Worm (Caenorhabditis elegans) whole organism, mixed stage, embryonic: ENCODE data around the gene lips-1.
A peak's percentile ranks its signal among the peaks of the same experiment; 100 is the strongest.

ENCODE experiments used
- M03D4.4 ChIP-seq: sonication (generic microtip); optimal IDR thresholded peaks from 2 replicates; lab custom pipeline; 2017; ENCODE audit warnings: mild to moderate bottlenecking, missing genetic modification characterization, missing compliant biosample characterization
- bed-3 ChIP-seq: fragments of 200-800 bp; sonication (Bioruptor generic); optimal IDR thresholded peaks from 3 replicates; lab custom pipeline; 2018; ENCODE audit warnings: mild to moderate bottlenecking, missing genetic modification characterization, moderate library complexity, missing compliant biosample characterization
- blmp-1 ChIP-seq: fragments of 150-350 bp; optimal IDR thresholded peaks from 2 replicates; lab custom pipeline; 2014; ENCODE audit warnings: missing biosample characterization, missing genetic modification characterization
- ceh-39 ChIP-seq: fragments of 150-350 bp; optimal IDR thresholded peaks from 2 replicates; lab custom pipeline; 2014; ENCODE audit warnings: missing biosample characterization, missing genetic modification characterization
- ceh-43 ChIP-seq: fragments of 200-800 bp; sonication (Bioruptor generic); optimal IDR thresholded peaks from 2 replicates; lab custom pipeline; 2018; ENCODE audit warnings: mild to moderate bottlenecking, missing genetic modification characterization, moderate library complexity, missing compliant biosample characterization
- ceh-83 ChIP-seq: fragments of 200-800 bp; sonication (Bioruptor generic); optimal IDR thresholded peaks from 2 replicates; lab custom pipeline; 2018; ENCODE audit warnings: mild to moderate bottlenecking, missing genetic modification characterization, missing compliant biosample characterization
- ces-1 ChIP-seq: fragments of 150-350 bp; optimal IDR thresholded peaks from 2 replicates; lab custom pipeline; 2014; ENCODE audit warnings: missing biosample characterization, missing genetic modification reagents, missing genetic modification characterization
- cnd-1 ChIP-seq: fragments of 200-800 bp; sonication (Bioruptor generic); optimal IDR thresholded peaks from 2 replicates; lab custom pipeline; 2018; ENCODE audit warnings: mild to moderate bottlenecking, missing genetic modification characterization, missing compliant biosample characterization
- drap-1 ChIP-seq: fragments of 200-800 bp; sonication (Bioruptor generic); optimal IDR thresholded peaks from 3 replicates; lab custom pipeline; 2018; ENCODE audit warnings: mild to moderate bottlenecking, missing genetic modification characterization, missing compliant biosample characterization
- elt-1 ChIP-seq: sonication (generic microtip); optimal IDR thresholded peaks from 2 replicates; lab custom pipeline; 2017; ENCODE audit warnings: missing genetic modification characterization, mild to moderate bottlenecking, missing compliant biosample characterization, antibody characterized with exemption, moderate library complexity, borderline replicate concordance; ENCODE audit not compliant: insufficient read depth
- elt-3 ChIP-seq: fragments of 150-350 bp; optimal IDR thresholded peaks from 2 replicates; lab custom pipeline; 2014; ENCODE audit warnings: missing biosample characterization, missing genetic modification characterization
- flh-1 ChIP-seq: fragments of 200-800 bp; sonication (Bioruptor generic); optimal IDR thresholded peaks from 2 replicates; lab custom pipeline; 2018; ENCODE audit warnings: mild to moderate bottlenecking, missing genetic modification characterization, moderate library complexity, missing compliant biosample characterization
- ham-2 ChIP-seq: fragments of 200-800 bp; sonication (Bioruptor generic); optimal IDR thresholded peaks from 2 replicates; lab custom pipeline; 2018; ENCODE audit warnings: mild to moderate bottlenecking, missing genetic modification characterization, missing compliant biosample characterization
- hlh-1 ChIP-seq: fragments of 150-350 bp; optimal IDR thresholded peaks from 2 replicates; lab custom pipeline; 2014; ENCODE audit warnings: missing biosample characterization, missing genetic modification reagents, missing genetic modification characterization
- lin-13 ChIP-seq: fragments of 150-350 bp; optimal IDR thresholded peaks from 2 replicates; lab custom pipeline; 2014; ENCODE audit warnings: missing biosample characterization, missing genetic modification characterization
- lin-32 ChIP-seq: fragments of 200-800 bp; sonication (Bioruptor generic); optimal IDR thresholded peaks from 2 replicates; lab custom pipeline; 2018; ENCODE audit warnings: mild to moderate bottlenecking, missing genetic modification characterization, missing compliant biosample characterization
- lsy-2 ChIP-seq: fragments of 150-350 bp; optimal IDR thresholded peaks from 2 replicates; lab custom pipeline; 2014; ENCODE audit warnings: missing biosample characterization, missing genetic modification characterization
- mab-5 ChIP-seq: fragments of 150-350 bp; optimal IDR thresholded peaks from 2 replicates; lab custom pipeline; 2014; ENCODE audit warnings: missing biosample characterization, missing genetic modification characterization
- mep-1 ChIP-seq: fragments of 150-350 bp; optimal IDR thresholded peaks from 2 replicates; lab custom pipeline; 2017; ENCODE audit warnings: missing biosample characterization, missing genetic modification reagents, missing genetic modification characterization, inconsistent platforms
- mls-2 ChIP-seq: sonication (generic microtip); optimal IDR thresholded peaks from 2 replicates; lab custom pipeline; 2016; ENCODE audit warnings: mild to moderate bottlenecking, missing genetic modification characterization, moderate library complexity, missing compliant biosample characterization
- nhr-12 ChIP-seq: fragments of 150-350 bp; optimal IDR thresholded peaks from 2 replicates; lab custom pipeline; 2014; ENCODE audit warnings: missing biosample characterization, missing genetic modification characterization
- nhr-2 ChIP-seq: fragments of 150-350 bp; optimal IDR thresholded peaks from 2 replicates; lab custom pipeline; 2014; ENCODE audit warnings: missing biosample characterization, missing genetic modification characterization
- nhr-237 ChIP-seq: fragments of 150-350 bp; optimal IDR thresholded peaks from 2 replicates; lab custom pipeline; 2014; ENCODE audit warnings: missing biosample characterization, missing genetic modification characterization
- nhr-28 ChIP-seq: fragments of 150-350 bp; optimal IDR thresholded peaks from 2 replicates; lab custom pipeline; 2014; ENCODE audit warnings: missing biosample characterization, missing genetic modification characterization
- nhr-76 ChIP-seq: sonication (generic microtip); optimal IDR thresholded peaks from 2 replicates; lab custom pipeline; 2017; ENCODE audit warnings: missing biosample characterization, missing genetic modification characterization
- pha-4 ChIP-seq: fragments of 150-350 bp; optimal IDR thresholded peaks from 2 replicates; lab custom pipeline; 2018; ENCODE audit warnings: missing biosample characterization, missing genetic modification reagents, missing genetic modification characterization
- sem-2 ChIP-seq: fragments of 200-800 bp; sonication (Bioruptor generic); optimal IDR thresholded peaks from 2 replicates; lab custom pipeline; 2018; ENCODE audit warnings: mild to moderate bottlenecking, missing genetic modification characterization, missing compliant biosample characterization
- snpc-4 ChIP-seq: fragments of 150-350 bp; optimal IDR thresholded peaks from 2 replicates; lab custom pipeline; 2014; ENCODE audit warnings: missing biosample characterization, missing genetic modification characterization
- sptf-1 ChIP-seq: sonication (generic microtip); optimal IDR thresholded peaks from 2 replicates; lab custom pipeline; 2017; ENCODE audit warnings: mild to moderate bottlenecking, missing genetic modification characterization, moderate library complexity, missing compliant biosample characterization
- tbx-8 ChIP-seq: fragments of 200-800 bp; sonication (Bioruptor generic); optimal IDR thresholded peaks from 2 replicates; lab custom pipeline; 2018; ENCODE audit warnings: mild to moderate bottlenecking, missing genetic modification characterization, moderate library complexity, missing compliant biosample characterization
- unc-120 ChIP-seq: sonication (generic microtip); optimal IDR thresholded peaks from 2 replicates; lab custom pipeline; 2017; ENCODE audit warnings: missing genetic modification characterization, missing compliant biosample characterization; ENCODE audit not compliant: poor library complexity, severe bottlenecking
- unc-39 ChIP-seq: fragments of 150-350 bp; optimal IDR thresholded peaks from 2 replicates; lab custom pipeline; 2014; ENCODE audit warnings: missing biosample characterization, missing genetic modification characterization
- unc-62 ChIP-seq: fragments of 150-350 bp; optimal IDR thresholded peaks from 2 replicates; lab custom pipeline; 2014; ENCODE audit warnings: missing biosample characterization, missing genetic modification reagents, missing genetic modification characterization
- zip-8 ChIP-seq: fragments of 150-350 bp; optimal IDR thresholded peaks from 2 replicates; lab custom pipeline; 2014; ENCODE audit warnings: missing biosample characterization, missing genetic modification characterization
- ztf-11 ChIP-seq: fragments of 150-350 bp; optimal IDR thresholded peaks from 2 replicates; lab custom pipeline; 2014; ENCODE audit warnings: missing biosample characterization, missing genetic modification characterization

lips-1 gene

DNA sequence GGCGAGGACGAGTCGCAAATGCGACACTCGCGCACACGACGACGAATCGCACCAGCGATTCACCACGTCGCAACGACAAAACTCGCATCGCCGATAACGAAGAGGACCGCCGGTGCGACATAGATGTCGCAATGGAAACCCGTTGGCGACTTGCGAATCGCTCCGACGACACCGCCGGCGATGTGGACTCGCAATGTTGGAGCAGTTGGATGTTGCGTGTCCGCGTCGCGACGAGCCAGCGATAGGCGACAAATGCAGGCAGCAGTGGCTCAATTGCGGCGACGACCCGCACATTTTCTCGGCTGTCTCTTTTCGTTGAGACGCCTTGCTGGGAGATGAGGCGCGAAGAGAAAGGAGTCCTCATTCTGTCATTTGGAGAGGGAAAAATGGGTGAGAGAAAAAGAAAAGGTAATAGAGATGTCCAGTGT, 40.4 kb upstream of the lips-1 start:
- TF ChIP-seq ceh-43 (no peak), bed-3 (GFP tag; lab: Kevin White, UChicago) (no peak), ceh-39 (tag; lab: Kevin White, UChicago) (no peak), mls-2 (tag; lab: Kevin White, UChicago) (peak; percentile 86), sem-2 (GFP tag; lab: Kevin White, UChicago) (peak; percentile 8), nhr-237 (tag; lab: Kevin White, UChicago) (no peak), sptf-1 (tag; lab: Kevin White, UChicago) (peak; percentile 47), ces-1 (GFP tag; lab: Kevin White, UChicago) (peak; percentile 31), lsy-2 (tag; lab: Kevin White, UChicago) (no peak), drap-1 (peak; percentile 64), nhr-2 (no peak), blmp-1 (no peak), M03D4.4 (tag; lab: Kevin White, UChicago) (peak; percentile 54), elt-1 (tag; lab: Kevin White, UChicago) (no peak), flh-1 (peak; percentile 18), cnd-1 (peak; percentile 51), lin-32 (GFP tag; lab: Kevin White, UChicago) (peak; percentile 20), elt-3 (tag; lab: Kevin White, UChicago) (no peak), lin-13 (tag; lab: Kevin White, UChicago) (peak; percentile 4), unc-62 (GFP tag; lab: Kevin White, UChicago) (peak; percentile 37), ztf-11 (tag; lab: Kevin White, UChicago) (peak; percentile 13), nhr-28 (no peak), unc-120 (tag; lab: Kevin White, UChicago) (peak; percentile 40), unc-39 (tag; lab: Kevin White, UChicago) (no peak), mep-1 (no peak)

DNA sequence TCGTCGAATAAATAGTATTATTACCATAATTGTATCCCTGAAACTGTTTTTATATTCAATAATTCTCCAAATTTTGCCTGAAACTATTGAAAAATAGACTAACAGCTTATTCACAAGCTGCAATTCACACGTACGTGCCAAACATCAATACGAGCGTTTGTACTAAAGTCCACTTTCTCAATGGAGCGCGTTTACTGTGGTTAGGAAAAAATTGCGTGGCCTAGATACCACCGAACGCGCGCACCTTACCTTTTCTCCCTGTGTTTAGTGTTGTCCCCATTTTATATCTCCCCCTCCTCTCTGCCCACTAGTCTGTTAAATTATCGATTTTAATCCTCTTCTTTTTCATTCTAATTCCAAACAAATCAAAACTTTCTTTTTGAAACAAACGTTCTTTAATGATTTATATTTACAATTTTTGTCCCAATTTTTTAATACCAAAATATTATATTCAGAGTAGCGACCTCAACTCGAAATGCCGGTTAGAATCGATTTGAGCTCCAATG, 38.2 kb upstream of the lips-1 start, which contains the start of the genes T18D3.9 and T18D3.1:
T18D3.9 (minus strand) TSS at position 168 of the 506 bp plus-strand sequence.
T18D3.1 (plus strand) TSS at position 456 of the 506 bp plus-strand sequence.
- TF ChIP-seq nhr-2 (peak; percentile 1), ceh-43 (peak; percentile 21), tbx-8 (GFP tag; lab: Kevin White, UChicago) (peak; percentile 83), mls-2 (tag; lab: Kevin White, UChicago) (peak; percentile 31), lin-13 (tag; lab: Kevin White, UChicago) (peak; percentile 38), mep-1 (peak; percentile 25), nhr-237 (tag; lab: Kevin White, UChicago) (no peak), blmp-1 (no peak), sptf-1 (tag; lab: Kevin White, UChicago) (peak; percentile 27)

DNA sequence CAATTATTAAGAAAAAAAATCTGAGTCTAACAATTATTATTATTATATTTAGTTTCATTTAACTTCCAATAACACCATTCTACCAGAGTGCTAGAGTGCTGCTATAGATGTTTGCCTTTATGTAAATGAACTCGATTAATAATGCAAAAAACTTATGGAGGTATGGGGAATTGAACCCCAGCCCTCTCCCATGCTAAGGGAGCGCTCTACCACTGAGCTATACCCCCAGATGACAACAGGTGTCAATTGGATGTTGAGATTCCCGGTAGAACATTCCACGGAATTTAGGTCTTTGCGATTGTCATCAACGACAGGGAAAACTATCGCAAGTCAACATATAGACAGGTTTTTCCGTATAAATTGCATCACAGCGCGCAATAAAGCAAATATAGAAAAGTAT, 34.5 kb upstream of the lips-1 start:
- TF ChIP-seq snpc-4 (tag; lab: Kevin White, UChicago) (no peak), elt-1 (tag; lab: Kevin White, UChicago) (no peak), flh-1 (no peak), nhr-12 (tag; lab: Kevin White, UChicago) (no peak), ces-1 (GFP tag; lab: Kevin White, UChicago) (no peak), sem-2 (GFP tag; lab: Kevin White, UChicago) (peak; percentile 74), ham-2 (GFP tag; lab: Kevin White, UChicago) (peak; percentile 80), M03D4.4 (tag; lab: Kevin White, UChicago) (peak; percentile 82), unc-39 (tag; lab: Kevin White, UChicago) (no peak), elt-3 (tag; lab: Kevin White, UChicago) (no peak), unc-62 (GFP tag; lab: Kevin White, UChicago) (peak; percentile 47), ceh-39 (tag; lab: Kevin White, UChicago) (no peak), unc-120 (tag; lab: Kevin White, UChicago) (peak; percentile 60), nhr-2 (no peak), drap-1 (peak; percentile 83), nhr-76 (tag; lab: Kevin White, UChicago) (no peak), mab-5 (no peak), lin-13 (tag; lab: Kevin White, UChicago) (peak; percentile 10), sptf-1 (tag; lab: Kevin White, UChicago) (peak; percentile 73), pha-4 (tag; lab: Kevin White, UChicago) (no peak), lsy-2 (tag; lab: Kevin White, UChicago) (no peak), ztf-11 (tag; lab: Kevin White, UChicago) (no peak), ceh-43 (peak; percentile 35), mls-2 (tag; lab: Kevin White, UChicago) (peak; percentile 80), bed-3 (GFP tag; lab: Kevin White, UChicago) (peak; percentile 53), ceh-83 (GFP tag; lab: Kevin White, UChicago) (peak; percentile 77), cnd-1 (peak; percentile 76), tbx-8 (GFP tag; lab: Kevin White, UChicago) (peak; percentile 38), lin-32 (GFP tag; lab: Kevin White, UChicago) (peak; percentile 77), hlh-1 (tag; lab: Kevin White, UChicago) (peak; percentile 53), nhr-237 (tag; lab: Kevin White, UChicago) (peak; percentile 30), zip-8 (tag; lab: Kevin White, UChicago) (no peak), blmp-1 (no peak), nhr-28 (no peak), mep-1 (peak; percentile 28)
